Worm (Caenorhabditis elegans) whole organism, young adult: Measurements from ENCODE around the gene madf-4.

ENCODE experiments used
- F10E7.11 ChIP-seq: sonication (generic microtip); optimal IDR thresholded peaks from 2 replicates; lab custom pipeline; 2017; ENCODE audit warnings: mild to moderate bottlenecking, missing genetic modification characterization, moderate library complexity, missing compliant biosample characterization
- F55B11.4 ChIP-seq: sonication (generic microtip); optimal IDR thresholded peaks from 2 replicates; lab custom pipeline; 2016; ENCODE audit warnings: missing compliant biosample characterization, missing genetic modification characterization, borderline replicate concordance; ENCODE audit not compliant: insufficient read depth
- ZK185.1 ChIP-seq: sonication (generic microtip); optimal IDR thresholded peaks from 2 replicates; lab custom pipeline; 2016; ENCODE audit warnings: mild to moderate bottlenecking, missing genetic modification characterization, missing compliant biosample characterization; ENCODE audit not compliant: poor library complexity, severe bottlenecking
- athp-1 ChIP-seq: sonication (generic microtip); optimal IDR thresholded peaks from 2 replicates; lab custom pipeline; 2017; ENCODE audit warnings: mild to moderate bottlenecking, missing genetic modification characterization, missing compliant biosample characterization
- ccch-3 ChIP-seq: fragments of 200-800 bp; sonication (Bioruptor generic); optimal IDR thresholded peaks from 2 replicates; lab custom pipeline; 2018; ENCODE audit warnings: mild to moderate bottlenecking, missing genetic modification characterization, missing compliant biosample characterization
- ceh-100 ChIP-seq: fragments of 200-800 bp; sonication (Bioruptor generic); IDR thresholded peaks from 2 replicates; pipeline ENCODE4 v1.3.6; 2022; ENCODE audit warnings: missing genetic modification reagents, missing genetic modification characterization, missing compliant biosample characterization
- ceh-79 ChIP-seq: sonication (generic microtip); optimal IDR thresholded peaks from 2 replicates; lab custom pipeline; 2017; ENCODE audit warnings: mild to moderate bottlenecking, missing genetic modification characterization, missing compliant biosample characterization
- efl-1 ChIP-seq: fragments of 150-350 bp; optimal IDR thresholded peaks from 2 replicates; lab custom pipeline; 2014; ENCODE audit warnings: missing biosample characterization, missing genetic modification reagents, missing genetic modification characterization
- egrh-3 ChIP-seq: fragments of 200-800 bp; sonication (Bioruptor generic); IDR thresholded peaks from 2 replicates; pipeline ENCODE4 v1.3.6; 2022; ENCODE audit warnings: missing genetic modification reagents, missing genetic modification characterization, missing compliant biosample characterization
- ekl-4 ChIP-seq: fragments of 200-800 bp; sonication (Bioruptor generic); IDR thresholded peaks from 2 replicates; pipeline ENCODE4 v1.3.6; 2022; ENCODE audit warnings: missing genetic modification reagents, missing genetic modification characterization, missing compliant biosample characterization
- lin-54 ChIP-seq: fragments of 200-800 bp; sonication (Bioruptor generic); optimal IDR thresholded peaks from 2 replicates; lab custom pipeline; 2018; ENCODE audit warnings: mild to moderate bottlenecking, missing genetic modification characterization, missing compliant biosample characterization
- lsl-1 ChIP-seq: fragments of 200-800 bp; sonication (Bioruptor generic); optimal IDR thresholded peaks from 2 replicates; lab custom pipeline; 2018; ENCODE audit warnings: mild to moderate bottlenecking, missing genetic modification characterization, moderate library complexity, missing compliant biosample characterization
- nfya-2 ChIP-seq: fragments of 200-800 bp; sonication (Bioruptor generic); IDR thresholded peaks from 2 replicates; pipeline ENCODE4 v1.3.6; 2022; ENCODE audit warnings: missing genetic modification reagents, missing genetic modification characterization, missing compliant biosample characterization
- rcor-1 ChIP-seq: fragments of 200-800 bp; sonication (Bioruptor generic); IDR thresholded peaks from 2 replicates; pipeline ENCODE4 v1.3.6; 2022; ENCODE audit warnings: missing genetic modification reagents, missing genetic modification characterization, missing compliant biosample characterization
- rec-8 ChIP-seq, 2 experiments: sonication (generic microtip); optimal IDR thresholded peaks; 2 replicates each; lab custom pipeline; 2016; ENCODE audit warnings: mild to moderate bottlenecking in 2 of 2, missing genetic modification characterization in 2 of 2, missing genetic modification reagents in 2 of 2, missing genotype in 2 of 2, missing biosample characterization in 1 of 2, missing compliant biosample characterization in 1 of 2, moderate library complexity in 1 of 2
- sptf-2 ChIP-seq: fragments of 200-800 bp; sonication (Bioruptor generic); optimal IDR thresholded peaks from 2 replicates; lab custom pipeline; 2018; ENCODE audit warnings: mild to moderate bottlenecking, missing genetic modification characterization, missing compliant biosample characterization
- tbx-9 ChIP-seq: sonication (generic microtip); optimal IDR thresholded peaks from 2 replicates; lab custom pipeline; 2016; ENCODE audit warnings: borderline replicate concordance, missing genetic modification characterization, inconsistent platforms, missing compliant biosample characterization
- tlf-1 ChIP-seq: fragments of 200-800 bp; sonication (Bioruptor generic); optimal IDR thresholded peaks from 2 replicates; lab custom pipeline; 2018; ENCODE audit warnings: mild to moderate bottlenecking, missing genetic modification characterization, missing compliant biosample characterization
- unc-130 ChIP-seq: sonication (generic microtip); optimal IDR thresholded peaks from 2 replicates; lab custom pipeline; 2016; ENCODE audit warnings: missing genetic modification reagents, missing genetic modification characterization, missing compliant biosample characterization
- unc-62 ChIP-seq: fragments of 150-350 bp; optimal IDR thresholded peaks from 2 replicates; lab custom pipeline; 2014; ENCODE audit warnings: missing biosample characterization, missing genetic modification reagents, missing genetic modification characterization

Gene madf-4

DNA sequence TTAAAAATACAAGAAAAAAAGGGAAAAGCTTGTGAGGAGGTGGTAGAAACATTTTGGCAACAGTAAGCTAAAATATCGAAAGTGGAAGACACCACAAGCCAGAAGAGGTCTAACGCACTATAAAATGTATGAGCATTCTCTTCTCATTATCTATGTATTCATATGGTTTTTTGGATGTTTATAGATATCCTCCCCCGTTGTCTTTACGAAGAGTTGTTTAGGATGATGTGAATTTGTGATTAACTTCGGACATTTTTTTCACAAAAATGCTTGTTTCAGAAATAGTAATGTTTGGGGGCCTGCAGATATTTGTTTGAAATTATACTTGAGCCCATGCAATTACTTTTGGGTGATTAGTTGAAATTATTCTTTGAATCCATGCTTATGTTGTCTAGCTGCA, 47.3 kb downstream of the madf-4 start, which contains the start of gene mec-9 (continued):
- TF ChIP-seq sptf-2 (GFP tag; lab: Kevin White, UChicago) (no peak), ccch-3 (no peak), F10E7.11 (no peak)

DNA sequence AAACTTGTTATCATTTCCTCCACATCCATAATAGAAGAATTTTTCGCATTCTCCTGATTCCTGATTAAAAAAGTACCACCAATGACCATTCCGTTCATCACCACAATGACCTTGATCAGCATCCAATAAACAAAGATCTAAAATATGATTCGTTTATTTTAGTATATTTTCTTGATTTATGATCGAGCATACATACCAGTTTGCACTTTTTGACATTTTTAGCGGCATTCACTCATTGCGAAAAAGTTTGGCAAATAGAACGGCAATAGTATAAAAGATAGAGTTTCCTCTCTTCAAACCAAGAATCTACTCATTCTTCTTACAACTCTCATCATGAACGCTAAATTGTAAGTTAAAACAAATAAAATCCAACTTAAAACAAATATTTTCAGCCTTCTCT, 48.4 kb downstream of the madf-4 start, which contains the start of gene fipr-10:
Gene fipr-10, plus strand, starts transcription at position 301 of the 400 bp plus-strand sequence.
- TF ChIP-seq ceh-100 (GFP tag; lab: Robert Waterston, UW) = no peak

DNA sequence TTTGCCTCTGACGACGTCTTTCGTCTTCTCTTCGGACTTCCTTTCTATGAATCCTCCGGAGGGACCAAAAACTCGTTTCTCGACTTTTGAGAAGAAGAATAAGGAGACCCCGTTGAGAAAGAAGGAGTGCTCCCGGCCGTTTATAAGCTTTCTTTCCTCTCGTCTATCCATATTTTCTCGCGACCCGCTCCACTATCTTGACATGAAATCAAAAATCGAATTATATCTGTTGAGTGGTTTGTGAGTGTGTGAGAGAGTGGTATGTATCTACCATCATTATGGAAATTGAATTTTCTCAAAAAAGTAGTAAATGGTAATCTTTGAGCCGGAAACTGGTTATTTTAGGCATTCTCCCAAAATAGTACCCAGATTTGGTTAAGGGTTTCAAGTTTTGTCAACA, 51.1 kb downstream of the madf-4 start:
- no peak for TF ChIP-seq egrh-3 (GFP tag; lab: Robert Waterston, UW)
- TF ChIP-seq ekl-4 (GFP tag; lab: Robert Waterston, UW) = no peak
- TF ChIP-seq tbx-9 (tag; lab: Kevin White, UChicago) = no peak
- TF ChIP-seq lin-54 = no peak
- TF ChIP-seq rec-8 (tag; optimal IDR thresholded peaks at IDR 0.05; lab: Kevin White, UChicago) = no peak
- no peak for TF ChIP-seq unc-62
- TF ChIP-seq nfya-2 = no peak
- no peak for TF ChIP-seq ZK185.1 (tag; lab: Kevin White, UChicago)
- no peak for TF ChIP-seq tlf-1 (GFP tag; lab: Kevin White, UChicago)
- no peak for TF ChIP-seq rcor-1 (GFP tag; lab: Robert Waterston, UW)
- no peak for TF ChIP-seq ccch-3
- no peak for TF ChIP-seq efl-1 (GFP tag; lab: Kevin White, UChicago)
- no peak for TF ChIP-seq athp-1
- no peak for TF ChIP-seq ceh-79 (tag; lab: Kevin White, UChicago)
- no peak for TF ChIP-seq F55B11.4 (tag; lab: Kevin White, UChicago)
- TF ChIP-seq unc-130 (GFP tag; lab: Kevin White, UChicago) = no peak
- no peak for TF ChIP-seq lsl-1 (GFP tag; lab: Kevin White, UChicago)
- TF ChIP-seq, all 124 proteins: peak for 0
